Worm (Caenorhabditis elegans) whole organism, young adult: ENCODE measurements around the gene F59E12.9.
A peak's percentile ranks its signal among the peaks of the same experiment; 100 is the strongest.

Experiments used
- B0261.1 ChIP-seq: sonication (generic microtip); optimal IDR thresholded peaks from 2 replicates; lab custom pipeline; 2016; ENCODE audit warnings: mild to moderate bottlenecking, missing genetic modification characterization, moderate library complexity, missing compliant biosample characterization
- B0336.3 ChIP-seq: fragments of 200-800 bp; sonication (Bioruptor generic); IDR thresholded peaks from 2 replicates; pipeline ENCODE4 v1.3.6; 2022; ENCODE audit warnings: missing genetic modification characterization, missing compliant biosample characterization
- C06A6.2 ChIP-seq: fragments of 200-800 bp; sonication (Bioruptor generic); conservative IDR thresholded peaks from 2 replicates; pipeline ENCODE4 v1.3.6; 2022; ENCODE audit warnings: missing genetic modification characterization, missing compliant biosample characterization
- D2030.7 ChIP-seq: fragments of 200-800 bp; sonication (Bioruptor generic); IDR thresholded peaks from 2 replicates; pipeline ENCODE4 v1.3.6; 2022; ENCODE audit warnings: missing genetic modification reagents, missing genetic modification characterization, missing compliant biosample characterization
- F22D6.2 ChIP-seq: sonication (generic microtip); optimal IDR thresholded peaks from 2 replicates; lab custom pipeline; 2016; ENCODE audit warnings: mild to moderate bottlenecking, missing genetic modification characterization, missing compliant biosample characterization
- F23B12.7 ChIP-seq: sonication (generic microtip); optimal IDR thresholded peaks from 2 replicates; lab custom pipeline; 2017; ENCODE audit warnings: missing genetic modification characterization, mild to moderate bottlenecking, missing compliant biosample characterization, antibody characterized with exemption, moderate library complexity; ENCODE audit not compliant: insufficient read depth
- F39B2.1 ChIP-seq: fragments of 200-800 bp; sonication (Bioruptor generic); IDR thresholded peaks from 2 replicates; pipeline ENCODE4 v1.3.6; 2022; ENCODE audit warnings: missing genetic modification reagents, missing genetic modification characterization, missing compliant biosample characterization
- F57C9.4 ChIP-seq: sonication (generic microtip); optimal IDR thresholded peaks from 2 replicates; lab custom pipeline; 2017; ENCODE audit warnings: mild to moderate bottlenecking, missing genetic modification characterization, missing compliant biosample characterization
- K11D2.4 ChIP-seq: fragments of 200-800 bp; sonication (Bioruptor generic); IDR thresholded peaks from 2 replicates; pipeline ENCODE4 v1.3.6; 2022; ENCODE audit warnings: missing genetic modification reagents, missing genetic modification characterization, missing compliant biosample characterization
- K12H6.12 ChIP-seq: fragments of 200-800 bp; sonication (Bioruptor generic); optimal IDR thresholded peaks from 2 replicates; lab custom pipeline; 2018; ENCODE audit warnings: mild to moderate bottlenecking, missing genetic modification characterization, missing compliant biosample characterization
- T26A5.8 ChIP-seq: sonication (generic microtip); optimal IDR thresholded peaks from 2 replicates; lab custom pipeline; 2016; ENCODE audit warnings: missing genetic modification characterization, missing compliant biosample characterization
- Y53G8AR.9 ChIP-seq: fragments of 200-800 bp; sonication (Bioruptor generic); conservative IDR thresholded peaks from 2 replicates; pipeline ENCODE4 v1.3.6; 2022; ENCODE audit warnings: missing genetic modification reagents, missing genetic modification characterization, missing compliant biosample characterization
- Y56A3A.18 ChIP-seq: fragments of 200-800 bp; sonication (Bioruptor generic); IDR thresholded peaks from 2 replicates; pipeline ENCODE4 v1.3.6; 2022; ENCODE audit warnings: missing genetic modification reagents, missing genetic modification characterization, missing compliant biosample characterization
- Y67H2A.10 ChIP-seq: fragments of 200-800 bp; sonication (Bioruptor generic); conservative IDR thresholded peaks from 2 replicates; pipeline ENCODE4 v1.3.6; 2022; ENCODE audit warnings: missing genetic modification reagents, missing genetic modification characterization, missing compliant biosample characterization
- Y79H2A.3 ChIP-seq: fragments of 200-800 bp; sonication (Bioruptor generic); conservative IDR thresholded peaks from 2 replicates; pipeline ENCODE4 v1.3.6; 2022; ENCODE audit warnings: missing genetic modification reagents, missing genetic modification characterization, missing compliant biosample characterization
- ZK185.1 ChIP-seq: sonication (generic microtip); optimal IDR thresholded peaks from 2 replicates; lab custom pipeline; 2016; ENCODE audit warnings: mild to moderate bottlenecking, missing genetic modification characterization, missing compliant biosample characterization; ENCODE audit not compliant: poor library complexity, severe bottlenecking
- akir-1 ChIP-seq: fragments of 200-800 bp; sonication (Bioruptor generic); optimal IDR thresholded peaks from 2 replicates; lab custom pipeline; 2018; ENCODE audit warnings: mild to moderate bottlenecking, missing genetic modification characterization, moderate library complexity, missing compliant biosample characterization
- cebp-1 ChIP-seq, 2 experiments: fragments of 200-800 bp in 1 of 2; sonication (Bioruptor generic) in 1 of 2; sonication (generic microtip) in 1 of 2; IDR thresholded peaks in 1 of 2; optimal IDR thresholded peaks in 1 of 2; 2 replicates each; pipeline versions ENCODE4 v1.3.6 to Lab custom; 2017 to 2022; ENCODE audit warnings: missing compliant biosample characterization in 2 of 2, missing genetic modification characterization in 2 of 2, mild to moderate bottlenecking in 1 of 2, missing genetic modification reagents in 1 of 2, moderate library complexity in 1 of 2
- cebp-2 ChIP-seq: fragments of 200-800 bp; sonication (Bioruptor generic); IDR thresholded peaks from 2 replicates; pipeline ENCODE4 v1.3.6; 2022; ENCODE audit warnings: missing genetic modification characterization, missing compliant biosample characterization
- die-1 ChIP-seq: sonication (generic microtip); optimal IDR thresholded peaks from 2 replicates; lab custom pipeline; 2016; ENCODE audit warnings: missing genotype, mild to moderate bottlenecking, missing genetic modification characterization, missing compliant biosample characterization
- egrh-3 ChIP-seq: fragments of 200-800 bp; sonication (Bioruptor generic); IDR thresholded peaks from 2 replicates; pipeline ENCODE4 v1.3.6; 2022; ENCODE audit warnings: missing genetic modification reagents, missing genetic modification characterization, missing compliant biosample characterization
- ets-4 ChIP-seq: fragments of 200-800 bp; sonication (Bioruptor generic); optimal IDR thresholded peaks from 2 replicates; lab custom pipeline; 2018; ENCODE audit warnings: mild to moderate bottlenecking, missing genetic modification characterization, missing compliant biosample characterization
- fkh-3 ChIP-seq: sonication (generic microtip); optimal IDR thresholded peaks from 2 replicates; lab custom pipeline; 2016; ENCODE audit warnings: mild to moderate bottlenecking, missing genetic modification characterization, missing compliant biosample characterization
- gei-17 ChIP-seq: fragments of 200-800 bp; sonication (Bioruptor generic); optimal IDR thresholded peaks from 2 replicates; lab custom pipeline; 2018; ENCODE audit warnings: mild to moderate bottlenecking, missing genetic modification characterization, missing compliant biosample characterization
- hmg-20 ChIP-seq: fragments of 200-800 bp; sonication (Bioruptor generic); IDR thresholded peaks from 2 replicates; pipeline ENCODE4 v1.3.6; 2022; ENCODE audit warnings: missing genetic modification reagents, missing genetic modification characterization, missing compliant biosample characterization
- lag-1 ChIP-seq: fragments of 200-800 bp; sonication (Bioruptor generic); IDR thresholded peaks from 2 replicates; pipeline ENCODE4 v1.3.6; 2022; ENCODE audit warnings: missing genetic modification reagents, missing genetic modification characterization, missing compliant biosample characterization
- let-526 ChIP-seq: fragments of 200-800 bp; sonication (Bioruptor generic); IDR thresholded peaks from 2 replicates; pipeline ENCODE4 v1.3.6; 2022; ENCODE audit warnings: missing genetic modification reagents, missing genetic modification characterization, missing compliant biosample characterization
- lsy-27 ChIP-seq: sonication (generic microtip); optimal IDR thresholded peaks from 2 replicates; lab custom pipeline; 2017; ENCODE audit warnings: missing genetic modification characterization, mild to moderate bottlenecking, missing compliant biosample characterization, antibody characterized with exemption, missing genotype, borderline replicate concordance; ENCODE audit not compliant: insufficient read depth
- mxl-1 ChIP-seq: sonication (generic microtip); optimal IDR thresholded peaks from 2 replicates; lab custom pipeline; 2016; ENCODE audit warnings: missing genetic modification characterization, missing compliant biosample characterization
- nfya-2 ChIP-seq: fragments of 200-800 bp; sonication (Bioruptor generic); IDR thresholded peaks from 2 replicates; pipeline ENCODE4 v1.3.6; 2022; ENCODE audit warnings: missing genetic modification reagents, missing genetic modification characterization, missing compliant biosample characterization
- nfyb-1 ChIP-seq: fragments of 200-800 bp; sonication (Bioruptor generic); IDR thresholded peaks from 2 replicates; pipeline ENCODE4 v1.3.6; 2022; ENCODE audit warnings: missing genetic modification reagents, missing genetic modification characterization, missing compliant biosample characterization
- nhr-90 ChIP-seq: sonication (generic microtip); optimal IDR thresholded peaks from 2 replicates; lab custom pipeline; 2016; ENCODE audit warnings: missing genotype, mild to moderate bottlenecking, missing genetic modification characterization, missing compliant biosample characterization
- pbrm-1 ChIP-seq: fragments of 200-800 bp; sonication (Bioruptor generic); IDR thresholded peaks from 2 replicates; pipeline ENCODE4 v1.3.6; 2022; ENCODE audit warnings: missing genetic modification reagents, missing genetic modification characterization, missing compliant biosample characterization
- pha-4 ChIP-seq: fragments of 150-350 bp; sonication (generic microtip); optimal IDR thresholded peaks from 2 replicates; lab custom pipeline; 2014; ENCODE audit warnings: missing biosample characterization, missing genetic modification reagents, missing genetic modification characterization
- rpc-1 ChIP-seq, 2 experiments: fragments of 150-350 bp in 1 of 2; sonication (generic microtip) in 1 of 2; optimal IDR thresholded peaks; 2 replicates each; lab custom pipeline; 2014 to 2018; ENCODE audit warnings: missing biosample characterization in 1 of 2, missing genetic modification characterization in 1 of 2, missing genetic modification reagents in 1 of 2, missing genotype in 1 of 2
- sea-2 ChIP-seq: fragments of 200-800 bp; sonication (Bioruptor generic); IDR thresholded peaks from 2 replicates; pipeline ENCODE4 v1.3.6; 2022; ENCODE audit warnings: missing genetic modification characterization, missing compliant biosample characterization
- sptf-2 ChIP-seq: fragments of 200-800 bp; sonication (Bioruptor generic); optimal IDR thresholded peaks from 2 replicates; lab custom pipeline; 2018; ENCODE audit warnings: mild to moderate bottlenecking, missing genetic modification characterization, missing compliant biosample characterization
- tbx-9 ChIP-seq: sonication (generic microtip); optimal IDR thresholded peaks from 2 replicates; lab custom pipeline; 2016; ENCODE audit warnings: borderline replicate concordance, missing genetic modification characterization, inconsistent platforms, missing compliant biosample characterization
- tlf-1 ChIP-seq: fragments of 200-800 bp; sonication (Bioruptor generic); optimal IDR thresholded peaks from 2 replicates; lab custom pipeline; 2018; ENCODE audit warnings: mild to moderate bottlenecking, missing genetic modification characterization, missing compliant biosample characterization
- unc-62 ChIP-seq: fragments of 150-350 bp; optimal IDR thresholded peaks from 2 replicates; lab custom pipeline; 2014; ENCODE audit warnings: missing biosample characterization, missing genetic modification reagents, missing genetic modification characterization
- ztf-22 ChIP-seq: fragments of 200-800 bp; sonication (Bioruptor generic); optimal IDR thresholded peaks from 2 replicates; lab custom pipeline; 2018; ENCODE audit warnings: mild to moderate bottlenecking, missing genetic modification characterization, moderate library complexity, missing compliant biosample characterization
- ztf-6 ChIP-seq: fragments of 200-800 bp; sonication (Bioruptor generic); IDR thresholded peaks from 2 replicates; pipeline ENCODE4 v1.3.6; 2022; ENCODE audit warnings: missing genetic modification reagents, missing genetic modification characterization, missing compliant biosample characterization

F59E12.9 gene

ce11 chrII:5604441-5604840, 42.4 kb downstream of the F59E12.9 start:
- TF ChIP-seq nhr-90 (tag; lab: Kevin White, UChicago) = no peak

ce11 chrII:5603194-5603593, 43.6 kb downstream of the F59E12.9 start, which contains the start of gene C17G10.6:
Gene C17G10.6, minus strand, starts transcription at chrII:5603294.
- no peak for TF ChIP-seq T26A5.8

ce11 chrII:5599326-5600044, 47.4 kb downstream of the F59E12.9 start, which contains the start of gene C17G10.10:
Gene C17G10.10, minus strand, starts transcription at chrII:5599376.
- peak; percentile 82 for TF ChIP-seq D2030.7 (GFP tag; lab: Robert Waterston, UW)
- peak; percentile 9 for TF ChIP-seq B0261.1 (tag; lab: Kevin White, UChicago)
- TF ChIP-seq ZK185.1 = peak; percentile 76
- TF ChIP-seq cebp-1 (GFP tag; IDR thresholded peaks at IDR 0.05; lab: Robert Waterston, UW) = no peak
- TF ChIP-seq cebp-1 (tag; optimal IDR thresholded peaks at IDR 0.05; lab: Kevin White, UChicago) = no peak
- no peak for TF ChIP-seq sea-2
- TF ChIP-seq Y53G8AR.9 (GFP tag; lab: Robert Waterston, UW) = peak; percentile 64; the same call in 1 of the 2 replicates
- no peak for TF ChIP-seq C06A6.2 (GFP tag; lab: Robert Waterston, UW)
- TF ChIP-seq F23B12.7 = peak; percentile 77
- no peak for TF ChIP-seq gei-17 (GFP tag; lab: Kevin White, UChicago)
- TF ChIP-seq F39B2.1 (GFP tag; lab: Robert Waterston, UW) = 0 out of 2 replicates have a peak, but pooled peaks have one; percentile 37
- no peak for TF ChIP-seq ets-4 (GFP tag; lab: Kevin White, UChicago)
- peak; percentile 58 for TF ChIP-seq fkh-3 (tag; lab: Kevin White, UChicago)
- TF ChIP-seq ztf-6 (GFP tag; lab: Robert Waterston, UW) = no peak
- TF ChIP-seq Y67H2A.10 (GFP tag; lab: Robert Waterston, UW) = no peak
- no peak for TF ChIP-seq T26A5.8
- TF ChIP-seq nfya-2 (GFP tag; lab: Robert Waterston, UW) = no peak
- 0 out of 2 replicates have a peak, but pooled peaks have one; percentile 8 for TF ChIP-seq egrh-3 (GFP tag; lab: Robert Waterston, UW)
- TF ChIP-seq lsy-27 (tag; lab: Kevin White, UChicago) = no peak
- no peak for TF ChIP-seq sptf-2 (GFP tag; lab: Kevin White, UChicago)
- TF ChIP-seq let-526 (GFP tag; lab: Robert Waterston, UW) = no peak
- no peak for TF ChIP-seq rpc-1 (optimal IDR thresholded peaks at IDR 0.05; lab: Kevin White, UChicago)
- TF ChIP-seq rpc-1 (tag; optimal IDR thresholded peaks at IDR 0.05; lab: Kevin White, UChicago) = peak; percentile 15
- no peak for TF ChIP-seq K12H6.12
- no peak for TF ChIP-seq Y56A3A.18 (GFP tag; lab: Robert Waterston, UW)
- TF ChIP-seq akir-1 (GFP tag; lab: Kevin White, UChicago) = no peak
- no peak for TF ChIP-seq Y79H2A.3 (GFP tag; lab: Robert Waterston, UW)
- TF ChIP-seq pbrm-1 (GFP tag; lab: Robert Waterston, UW) = peak; percentile 89
- peak; percentile 19 for TF ChIP-seq F22D6.2
- TF ChIP-seq cebp-2 (GFP tag; lab: Robert Waterston, UW) = no peak
- TF ChIP-seq hmg-20 (GFP tag; lab: Robert Waterston, UW) = 0 out of 2 replicates have a peak, but pooled peaks have one; percentile 11
- TF ChIP-seq lag-1 = no peak
- no peak for TF ChIP-seq K11D2.4 (GFP tag; lab: Robert Waterston, UW)
- no peak for TF ChIP-seq ztf-22 (GFP tag; lab: Kevin White, UChicago)
- no peak for TF ChIP-seq pha-4 (tag; lab: Kevin White, UChicago)
- TF ChIP-seq tlf-1 (GFP tag; lab: Kevin White, UChicago) = peak; percentile 34
- peak; percentile 78 for TF ChIP-seq B0336.3
- no peak for TF ChIP-seq die-1 (tag; lab: Kevin White, UChicago)
- no peak for TF ChIP-seq mxl-1 (tag; lab: Kevin White, UChicago)
- TF ChIP-seq F57C9.4 (tag; lab: Kevin White, UChicago) = no peak
- no peak for TF ChIP-seq unc-62
- no peak for TF ChIP-seq tbx-9 (tag; lab: Kevin White, UChicago)
- peak; percentile 89 for TF ChIP-seq nfyb-1
